Worm (Caenorhabditis elegans): ENCODE data around the gene T24F1.7.
A peak's percentile ranks its signal among the peaks of the same experiment; 100 is the strongest.

T24F1.7 gene

DNA sequence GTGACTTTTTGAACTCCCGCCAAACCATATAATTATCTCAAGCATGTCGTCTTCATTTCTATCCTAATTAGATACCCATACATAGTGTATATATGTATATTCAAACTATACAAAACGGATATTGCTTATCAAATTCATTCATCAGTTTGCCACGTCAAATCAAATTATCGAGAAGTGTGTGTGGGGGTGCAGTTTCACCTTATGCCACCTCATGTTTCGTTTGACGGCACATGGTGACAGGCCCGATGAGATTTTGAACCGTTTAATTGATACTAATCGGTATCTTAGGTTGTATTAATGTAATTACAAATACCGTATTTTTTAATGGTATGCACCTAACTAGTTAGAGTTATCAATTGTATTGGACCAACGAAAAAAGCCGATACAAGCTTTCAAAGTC is 27.6 kb upstream of the T24F1.7 start:
- TF ChIP-seq pha-4 (GFP tag; IDR thresholded peaks at IDR 0.05) (no peak), pha-4 (tag; optimal IDR thresholded peaks at IDR 0.05) (no peak), daf-16 (GFP tag; optimal IDR thresholded peaks at IDR 0.05) (no peak), daf-16 (tag; optimal IDR thresholded peaks at IDR 0.05) (no peak), lin-13 (GFP tag; optimal IDR thresholded peaks at IDR 0.05) (no peak)

DNA sequence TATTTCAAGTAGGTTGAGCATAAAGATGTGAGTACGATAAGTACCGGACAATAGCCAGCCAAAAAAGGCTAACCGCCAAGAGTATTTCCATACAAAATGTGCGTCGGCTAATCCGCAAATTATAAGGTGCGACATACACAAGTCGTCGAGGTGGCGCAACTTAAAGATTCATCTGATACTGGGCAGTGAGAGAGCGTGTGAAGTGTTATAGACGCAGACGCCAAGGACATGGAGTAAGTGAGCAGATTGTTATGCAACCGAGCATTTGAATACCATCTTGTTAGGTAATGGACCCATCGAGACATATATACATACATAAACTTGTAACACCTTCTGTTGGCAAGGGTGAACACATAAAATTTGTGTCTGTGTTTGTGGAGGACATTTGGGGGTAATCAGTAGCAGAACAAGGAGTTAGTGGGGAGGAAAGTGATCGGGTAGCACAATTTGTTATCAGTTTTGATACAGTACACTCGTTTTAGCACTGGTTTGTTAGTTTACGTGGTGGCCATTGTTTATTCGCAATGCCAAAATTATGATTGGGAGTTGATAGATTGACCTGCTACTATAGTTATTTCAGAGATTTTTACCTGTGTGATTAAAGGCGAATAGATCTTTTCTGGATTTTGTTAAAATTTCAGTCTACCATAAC is 26.9 kb upstream of the T24F1.7 start:
- TF ChIP-seq daf-16 (GFP tag; optimal IDR thresholded peaks at IDR 0.05): no peak
- peak; percentile 10 for TF ChIP-seq daf-16 (tag; optimal IDR thresholded peaks at IDR 0.05)
- peak; percentile 57 for TF ChIP-seq nhr-28 (tag; optimal IDR thresholded peaks at IDR 0.05)
- peak; percentile 75 for TF ChIP-seq pqm-1 (tag; optimal IDR thresholded peaks at IDR 0.05)
- TF ChIP-seq lim-7 (GFP tag; IDR thresholded peaks at IDR 0.05): no peak
- peak; percentile 4 for TF ChIP-seq aha-1 (tag)
- TF ChIP-seq mep-1 (tag; optimal IDR thresholded peaks at IDR 0.05): no peak
- no peak for TF ChIP-seq zip-11 (GFP tag; IDR thresholded peaks at IDR 0.05)
- TF ChIP-seq ces-1 (GFP tag; optimal IDR thresholded peaks at IDR 0.05): no peak
- TF ChIP-seq unc-62 (GFP tag; optimal IDR thresholded peaks at IDR 0.05 in 1 of 2): peak in 1 of 2 experiments; percentile 21
- TF ChIP-seq unc-62 (tag; optimal IDR thresholded peaks at IDR 0.05): no peak

DNA sequence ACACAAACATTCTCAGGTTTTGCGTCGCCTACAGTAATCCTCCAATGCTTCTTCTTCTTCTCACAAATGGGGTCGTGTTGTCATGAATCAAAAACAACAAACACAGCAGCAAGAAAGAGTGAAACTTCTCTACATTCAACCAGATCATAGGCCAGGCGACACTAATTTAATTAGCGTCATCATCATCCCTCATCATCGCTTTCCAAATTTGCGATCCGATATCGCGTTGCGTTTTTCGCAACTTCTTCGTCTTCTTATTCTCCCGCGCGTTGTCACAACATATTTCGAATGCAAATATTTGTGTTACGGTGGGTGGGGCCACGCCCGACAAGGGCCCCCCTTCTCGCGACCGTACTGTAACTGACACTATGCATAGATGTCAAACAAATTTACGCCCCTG is 25.9 kb upstream of the T24F1.7 start:
- TF ChIP-seq unc-62 (GFP tag; optimal IDR thresholded peaks at IDR 0.05 in 1 of 2): peak in 1 of 2 experiments; percentile 82
- no peak for TF ChIP-seq unc-62 (tag; optimal IDR thresholded peaks at IDR 0.05)
- TF ChIP-seq lin-13 (GFP tag; optimal IDR thresholded peaks at IDR 0.05): no peak
- TF ChIP-seq snpc-4 (tag; optimal IDR thresholded peaks at IDR 0.05): no peak
- no peak for TF ChIP-seq hif-1 (tag; optimal IDR thresholded peaks at IDR 0.05)
- TF ChIP-seq mdl-1 (tag; optimal IDR thresholded peaks at IDR 0.05): no peak
- no peak for TF ChIP-seq lin-15B (tag; optimal IDR thresholded peaks at IDR 0.05)
- TF ChIP-seq nhr-42 (GFP tag; IDR thresholded peaks at IDR 0.05): no peak

DNA sequence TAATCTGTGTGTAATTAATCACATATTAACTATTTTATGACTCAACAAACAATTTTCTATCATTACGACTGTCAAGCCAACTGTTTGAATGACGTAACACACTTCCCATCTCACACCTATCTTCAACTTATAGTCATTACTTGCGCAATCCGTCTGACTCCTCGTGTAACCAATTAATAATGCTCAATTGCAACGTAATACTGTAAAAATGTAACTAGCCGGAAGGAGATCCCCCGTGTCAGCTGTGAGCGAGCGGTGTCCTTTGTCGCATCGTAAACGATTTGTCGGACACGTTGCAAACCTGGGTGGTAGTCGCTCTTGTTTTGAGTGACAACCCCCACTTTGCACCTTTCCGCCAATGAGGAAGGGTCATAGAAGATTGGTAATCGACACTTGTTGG is 24.2 kb upstream of the T24F1.7 start:
- TF ChIP-seq R02D3.7 (tag; optimal IDR thresholded peaks at IDR 0.05) (no peak), tra-1 (GFP tag; IDR thresholded peaks at IDR 0.05) (no peak), hlh-30 (tag; optimal IDR thresholded peaks at IDR 0.05; ENCODE audit: insufficient read depth) (no peak), nhr-42 (GFP tag; IDR thresholded peaks at IDR 0.05) (no peak), spr-1 (tag; optimal IDR thresholded peaks at IDR 0.05) (no peak), D1046.2 (GFP tag; IDR thresholded peaks at IDR 0.05) (no peak), zip-11 (GFP tag; IDR thresholded peaks at IDR 0.05) (no peak), nhr-25 (tag; optimal IDR thresholded peaks at IDR 0.05; ENCODE audit: borderline replicate concordance, insufficient read depth) (no peak)

DNA sequence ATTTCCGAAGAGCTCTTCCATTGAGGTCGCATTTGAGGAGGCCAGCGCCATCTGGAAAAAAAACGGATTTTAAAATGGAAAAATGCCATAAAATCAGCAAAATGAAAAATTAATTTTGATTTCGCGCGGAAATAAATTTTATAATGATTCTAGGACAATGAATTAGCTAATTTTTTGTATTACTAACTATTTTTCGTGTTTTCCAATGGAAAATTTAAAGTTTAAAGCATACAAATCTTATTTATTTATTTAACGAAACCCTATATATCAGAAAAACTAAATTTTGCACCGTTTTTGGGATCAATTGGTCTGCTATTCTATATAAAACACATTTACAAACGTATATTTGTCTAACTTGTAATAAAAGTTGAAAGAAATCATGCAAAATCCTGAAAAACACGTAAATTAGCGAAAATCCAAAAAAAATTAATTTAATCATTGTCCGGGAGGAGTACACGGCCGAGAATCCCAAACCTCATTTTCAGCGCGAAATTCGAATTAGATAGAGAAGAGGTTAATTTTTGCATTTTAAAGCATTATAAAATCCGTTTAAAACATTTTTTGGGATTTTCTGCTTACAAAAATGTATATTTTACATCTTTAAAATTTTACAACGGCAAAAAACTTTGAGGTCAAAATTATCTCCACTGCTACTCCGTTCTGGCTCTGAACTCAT is 22.1 kb upstream of the T24F1.7 start, which contains the start of gene C47G2.3:
TSS of gene C47G2.3 (minus strand) at position 51 of the 676 bp plus-strand sequence.
- TF ChIP-seq ceh-32 (tag; optimal IDR thresholded peaks at IDR 0.05; ENCODE audit: poor library complexity) (no peak), mxl-3 (GFP tag; optimal IDR thresholded peaks at IDR 0.05) (no peak), lin-13 (GFP tag; optimal IDR thresholded peaks at IDR 0.05) (no peak), unc-130 (GFP tag; optimal IDR thresholded peaks at IDR 0.05) (peak; percentile 75), F37D6.2 (tag; optimal IDR thresholded peaks at IDR 0.05) (no peak), unc-39 (tag; optimal IDR thresholded peaks at IDR 0.05) (no peak), lin-38 (GFP tag; IDR thresholded peaks at IDR 0.05) (peak; percentile 79), D1046.2 (GFP tag; IDR thresholded peaks at IDR 0.05) (no peak), nhr-111 (GFP tag; optimal IDR thresholded peaks at IDR 0.05) (no peak), mes-2 (tag; optimal IDR thresholded peaks at IDR 0.05; ENCODE audit: poor library complexity, severe bottlenecking) (peak; percentile 96), dve-1 (tag; optimal IDR thresholded peaks at IDR 0.05; ENCODE audit: insufficient read depth) (peak; percentile 60), ctbp-1 (GFP tag; IDR thresholded peaks at IDR 0.05) (no peak), snpc-1.2 (GFP tag; IDR thresholded peaks at IDR 0.05) (no peak), tag-97 (GFP tag; IDR thresholded peaks at IDR 0.05) (no peak), dmd-9 (GFP tag; IDR thresholded peaks at IDR 0.05) (no peak), madf-9 (GFP tag; conservative IDR thresholded peaks at IDR 0.05) (0 out of 2 replicates have a peak, but pooled peaks have one; percentile 21), Y48G9A.11 (GFP tag; IDR thresholded peaks at IDR 0.05) (no peak), dmd-8 (GFP tag; IDR thresholded peaks at IDR 0.05) (no peak), lsy-2 (tag; optimal IDR thresholded peaks at IDR 0.05) (peak in 1 of 2 experiments; percentile 73)
